Worm (Caenorhabditis elegans): ENCODE data around the gene parn-2.

Gene parn-2

DNA sequence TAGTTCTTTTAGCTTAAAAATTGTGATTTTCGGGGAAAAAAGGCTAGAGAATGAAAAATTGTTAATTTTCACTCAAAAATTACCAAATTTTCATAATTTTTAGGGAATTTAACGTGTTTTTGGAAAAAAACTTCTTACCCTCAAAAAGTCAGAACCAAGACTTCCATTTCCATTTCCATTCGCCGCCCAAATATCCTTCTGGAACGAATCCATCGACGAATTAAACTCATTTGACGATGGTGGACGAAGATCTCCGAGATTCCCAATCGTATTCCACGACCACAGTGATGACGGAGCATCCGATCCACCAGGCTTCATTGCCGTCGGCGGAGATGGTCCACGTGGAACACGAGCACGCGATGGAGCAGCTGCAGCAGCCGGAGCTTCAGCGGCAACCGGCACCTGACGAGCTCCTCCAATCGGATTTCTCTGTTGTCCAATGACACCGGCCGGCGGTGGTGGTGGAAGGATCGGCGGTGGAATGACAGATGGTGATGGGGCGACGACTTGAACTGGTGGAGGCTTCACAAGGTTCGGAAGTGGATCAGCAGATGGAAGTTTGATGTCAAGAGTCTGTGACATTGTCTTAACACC is 44.7 kb downstream of the parn-2 start:
- TF ChIP-seq unc-62 (GFP tag; optimal IDR thresholded peaks at IDR 0.05) = no peak

DNA sequence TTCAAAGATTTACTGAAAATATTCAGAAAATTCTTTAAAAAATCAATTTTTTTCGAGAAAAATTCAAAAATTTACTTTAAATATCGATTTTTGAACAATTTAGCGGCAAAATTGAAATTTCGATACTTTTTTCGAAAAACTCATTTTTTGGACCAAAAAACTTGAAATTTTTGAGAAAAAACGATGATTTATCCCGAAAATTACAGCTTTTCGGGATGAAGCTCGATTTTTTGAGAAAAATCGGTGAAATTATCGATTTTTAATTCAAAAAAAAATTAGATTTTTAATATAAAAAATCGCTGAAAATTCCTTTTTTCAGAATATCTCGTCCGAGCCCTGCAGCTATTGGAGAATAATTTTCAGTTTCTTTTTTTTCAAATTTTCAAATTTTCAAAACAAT is 47.7 kb downstream of the parn-2 start:
- no peak for TF ChIP-seq unc-62 (GFP tag; optimal IDR thresholded peaks at IDR 0.05)

DNA sequence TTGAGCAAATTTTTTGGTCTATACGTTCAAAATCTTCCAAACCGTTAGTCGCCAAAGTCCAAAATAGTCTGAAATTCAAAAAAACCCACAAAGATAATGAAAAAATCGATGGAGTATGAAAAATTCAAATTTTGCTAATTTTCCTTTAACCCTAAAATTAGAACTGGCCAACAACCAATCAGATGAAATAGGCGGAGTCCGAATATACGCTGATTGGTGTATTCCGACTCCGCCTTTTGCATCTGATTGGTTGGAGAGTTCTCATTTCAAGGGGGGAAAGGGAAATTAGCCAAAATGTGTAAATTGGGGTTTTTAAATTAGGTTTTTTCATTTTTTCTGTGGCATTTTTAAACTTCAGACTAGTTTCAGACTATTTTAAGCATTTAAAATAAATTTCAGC is 51.8 kb downstream of the parn-2 start:
- TF ChIP-seq unc-62 (GFP tag; optimal IDR thresholded peaks at IDR 0.05) = no peak

DNA sequence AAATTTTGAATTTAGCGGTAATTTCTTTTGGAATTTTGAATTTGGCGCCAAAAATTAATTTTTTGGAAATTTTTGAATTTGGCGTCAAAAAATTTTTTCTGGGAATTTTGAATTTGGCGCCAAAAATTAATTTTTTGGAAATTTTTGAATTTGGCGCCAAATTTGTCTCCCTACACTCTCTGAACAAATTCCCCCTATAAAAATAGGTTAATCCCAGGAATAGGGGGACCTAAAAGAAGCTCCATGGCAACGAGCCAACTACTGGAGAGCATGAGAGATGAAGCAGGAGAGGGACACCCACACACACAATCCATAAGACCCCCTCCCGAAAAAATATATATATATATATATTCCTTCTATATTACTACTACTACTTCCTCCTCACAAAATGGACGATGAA is 53.5 kb downstream of the parn-2 start, which contains the start of gene aqp-12:
TSS of gene aqp-12 (plus strand) at position 301 of the 400 bp plus-strand sequence.
- no peak for TF ChIP-seq unc-62 (GFP tag; optimal IDR thresholded peaks at IDR 0.05)

DNA sequence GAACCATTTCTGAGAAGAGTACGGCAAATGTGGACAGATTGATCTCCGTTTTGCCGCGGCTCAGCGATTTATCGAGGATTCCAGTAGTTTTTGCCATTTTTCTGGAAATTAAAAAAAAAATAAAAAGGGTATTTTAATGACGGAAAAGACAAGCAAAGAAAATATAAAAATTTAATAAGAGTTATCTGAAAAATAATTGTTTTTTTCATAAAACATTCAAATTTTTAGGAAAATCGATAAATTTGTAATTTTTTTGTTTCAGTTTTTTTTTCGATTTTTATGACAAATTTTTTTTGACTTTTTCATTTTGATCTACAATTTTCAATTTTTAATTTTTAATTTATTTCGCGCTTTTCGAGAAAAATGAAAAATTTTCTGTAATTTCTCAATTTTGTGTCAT is 54.1 kb downstream of the parn-2 start, which contains the start of gene trpp-5:
TSS of gene trpp-5 (minus strand) at position 101 of the 400 bp plus-strand sequence.
- TF ChIP-seq unc-62 (GFP tag; optimal IDR thresholded peaks at IDR 0.05) = no peak
